Worm (Caenorhabditis elegans): ENCODE data around the gene C36A4.4.

- TF ChIP-seq flt-1 (GFP tag; IDR thresholded peaks at IDR 0.05) (no peak), hmg-4 (GFP tag; optimal IDR thresholded peaks at IDR 0.05) (no peak), ceh-36 (tag; optimal IDR thresholded peaks at IDR 0.05) (no peak), ama-1 (optimal IDR thresholded peaks at IDR 0.05) (no peak), sea-1 (GFP tag; conservative IDR thresholded peaks at IDR 0.05) (no peak), aly-1 (tag; optimal IDR thresholded peaks at IDR 0.05) (no peak), tra-4 (tag; optimal IDR thresholded peaks at IDR 0.05) (no peak)
Observed at ce11 chrIII:3874492-3874891, 31.1 kb upstream of the C36A4.4 start.

All from whole organism, early embryonic.